Fruit fly (Drosophila melanogaster): ENCODE data around the gene Lectin-galC1.

dm6 chr2L:19406419-19406818 is 10.8 kb upstream of the Lectin-galC1 start:
- no peak for TF ChIP-seq Fer2 (tag; optimal IDR thresholded peaks at IDR 0.05)
- no peak for TF ChIP-seq CG11093 (GFP tag; IDR thresholded peaks at IDR 0.05)
- no peak for TF ChIP-seq Dll (GFP tag; IDR thresholded peaks at IDR 0.05; ENCODE audit: partially characterized antibody)
- no peak for TF ChIP-seq ato (GFP tag; IDR thresholded peaks at IDR 0.05; ENCODE audit: partially characterized antibody)
- TF ChIP-seq sens-2 (GFP tag; IDR thresholded peaks at IDR 0.05) = no peak
- no peak for TF ChIP-seq toy (GFP tag; IDR thresholded peaks at IDR 0.05)
- no peak for TF ChIP-seq D19A (tag; optimal IDR thresholded peaks at IDR 0.05)
- TF ChIP-seq CG4404 (GFP tag; IDR thresholded peaks at IDR 0.05) = no peak
- no peak for TF ChIP-seq CG3065 (GFP tag; optimal IDR thresholded peaks at IDR 0.05)
- no peak for TF ChIP-seq CG17568 (GFP tag; optimal IDR thresholded peaks at IDR 0.05)
- TF ChIP-seq CG6765 (GFP tag; optimal IDR thresholded peaks at IDR 0.05) = no peak
- 0 out of 3 replicates have a peak, but pooled peaks have one; percentile 9 for TF ChIP-seq Dbx (GFP tag; IDR thresholded peaks at IDR 0.05)

Measured in whole organism, embryonic.